Worm (Caenorhabditis elegans) whole organism, young adult: ENCODE measurements around the gene rml-3.
A peak's percentile ranks its signal among the peaks of the same experiment; 100 is the strongest.

Experiments
- B0019.2 ChIP-seq: fragments of 200-800 bp; sonication (Bioruptor generic); conservative IDR thresholded peaks from 2 replicates; pipeline ENCODE4 v1.3.6; 2022; ENCODE audit warnings: missing genetic modification reagents, missing genetic modification characterization, missing compliant biosample characterization
- B0336.3 ChIP-seq: fragments of 200-800 bp; sonication (Bioruptor generic); IDR thresholded peaks from 2 replicates; pipeline ENCODE4 v1.3.6; 2022; ENCODE audit warnings: missing genetic modification characterization, missing compliant biosample characterization
- C06A6.2 ChIP-seq: fragments of 200-800 bp; sonication (Bioruptor generic); conservative IDR thresholded peaks from 2 replicates; pipeline ENCODE4 v1.3.6; 2022; ENCODE audit warnings: missing genetic modification characterization, missing compliant biosample characterization
- F23B12.7 ChIP-seq: sonication (generic microtip); optimal IDR thresholded peaks from 2 replicates; lab custom pipeline; 2017; ENCODE audit warnings: missing genetic modification characterization, mild to moderate bottlenecking, missing compliant biosample characterization, antibody characterized with exemption, moderate library complexity; ENCODE audit not compliant: insufficient read depth
- F37B4.10 ChIP-seq: fragments of 200-800 bp; sonication (Bioruptor generic); IDR thresholded peaks from 2 replicates; pipeline ENCODE4 v1.3.6; 2022; ENCODE audit warnings: missing genetic modification characterization, missing compliant biosample characterization
- Y56A3A.18 ChIP-seq: fragments of 200-800 bp; sonication (Bioruptor generic); IDR thresholded peaks from 2 replicates; pipeline ENCODE4 v1.3.6; 2022; ENCODE audit warnings: missing genetic modification reagents, missing genetic modification characterization, missing compliant biosample characterization
- Y67H2A.10 ChIP-seq: fragments of 200-800 bp; sonication (Bioruptor generic); conservative IDR thresholded peaks from 2 replicates; pipeline ENCODE4 v1.3.6; 2022; ENCODE audit warnings: missing genetic modification reagents, missing genetic modification characterization, missing compliant biosample characterization
- ama-1 ChIP-seq, 3 experiments: fragments of 150-350 bp in 1 of 3; sonication (generic microtip) in 2 of 3; optimal IDR thresholded peaks; 2 replicates each; lab custom pipeline; 2014 to 2018; ENCODE audit warnings: missing biosample characterization in 2 of 3, missing genetic modification characterization in 2 of 3, missing genetic modification reagents in 2 of 3
- aptf-2 ChIP-seq: fragments of 200-800 bp; sonication (Bioruptor generic); conservative IDR thresholded peaks from 2 replicates; pipeline ENCODE4 v1.3.6; 2022; ENCODE audit warnings: missing genetic modification reagents, missing genetic modification characterization, missing compliant biosample characterization
- attf-6 ChIP-seq: fragments of 200-800 bp; sonication (Bioruptor generic); IDR thresholded peaks from 2 replicates; pipeline ENCODE4 v1.3.6; 2022; ENCODE audit warnings: missing genetic modification reagents, missing genetic modification characterization, missing compliant biosample characterization
- bed-2 ChIP-seq: fragments of 200-800 bp; sonication (Bioruptor generic); IDR thresholded peaks from 2 replicates; pipeline ENCODE4 v1.3.6; 2022; ENCODE audit warnings: missing genetic modification reagents, missing genetic modification characterization, missing compliant biosample characterization
- cebp-1 ChIP-seq, 2 experiments: fragments of 200-800 bp in 1 of 2; sonication (Bioruptor generic) in 1 of 2; sonication (generic microtip) in 1 of 2; IDR thresholded peaks in 1 of 2; optimal IDR thresholded peaks in 1 of 2; 2 replicates each; pipeline versions ENCODE4 v1.3.6 to Lab custom; 2017 to 2022; ENCODE audit warnings: missing compliant biosample characterization in 2 of 2, missing genetic modification characterization in 2 of 2, mild to moderate bottlenecking in 1 of 2, missing genetic modification reagents in 1 of 2, moderate library complexity in 1 of 2
- ceh-100 ChIP-seq: fragments of 200-800 bp; sonication (Bioruptor generic); IDR thresholded peaks from 2 replicates; pipeline ENCODE4 v1.3.6; 2022; ENCODE audit warnings: missing genetic modification reagents, missing genetic modification characterization, missing compliant biosample characterization
- ceh-40 ChIP-seq: fragments of 200-800 bp; sonication (Bioruptor generic); IDR thresholded peaks from 2 replicates; pipeline ENCODE4 v1.3.6; 2022; ENCODE audit warnings: missing genetic modification characterization, missing compliant biosample characterization
- ceh-91 ChIP-seq: fragments of 200-800 bp; sonication (Bioruptor generic); IDR thresholded peaks from 2 replicates; pipeline ENCODE4 v1.3.6; 2022; ENCODE audit warnings: missing genetic modification reagents, missing genetic modification characterization, missing compliant biosample characterization
- die-1 ChIP-seq: sonication (generic microtip); optimal IDR thresholded peaks from 2 replicates; lab custom pipeline; 2016; ENCODE audit warnings: missing genotype, mild to moderate bottlenecking, missing genetic modification characterization, missing compliant biosample characterization
- dox-1 ChIP-seq: fragments of 200-800 bp; sonication (Bioruptor generic); IDR thresholded peaks from 2 replicates; pipeline ENCODE4 v1.3.6; 2022; ENCODE audit warnings: missing genetic modification reagents, missing genetic modification characterization, missing compliant biosample characterization
- dpff-1 ChIP-seq: sonication (generic microtip); optimal IDR thresholded peaks from 2 replicates; lab custom pipeline; 2017; ENCODE audit warnings: mild to moderate bottlenecking, missing genetic modification characterization, missing compliant biosample characterization
- dpl-1 ChIP-seq: fragments of 150-350 bp; optimal IDR thresholded peaks from 2 replicates; lab custom pipeline; 2014; ENCODE audit warnings: missing biosample characterization, missing genetic modification reagents, missing genetic modification characterization
- egl-44 ChIP-seq: fragments of 200-800 bp; sonication (Bioruptor generic); IDR thresholded peaks from 2 replicates; pipeline ENCODE4 v1.3.6; 2022; ENCODE audit warnings: missing genetic modification reagents, missing genetic modification characterization, missing compliant biosample characterization
- egrh-3 ChIP-seq: fragments of 200-800 bp; sonication (Bioruptor generic); IDR thresholded peaks from 2 replicates; pipeline ENCODE4 v1.3.6; 2022; ENCODE audit warnings: missing genetic modification reagents, missing genetic modification characterization, missing compliant biosample characterization
- ets-4 ChIP-seq: fragments of 200-800 bp; sonication (Bioruptor generic); optimal IDR thresholded peaks from 2 replicates; lab custom pipeline; 2018; ENCODE audit warnings: mild to moderate bottlenecking, missing genetic modification characterization, missing compliant biosample characterization
- gei-17 ChIP-seq: fragments of 200-800 bp; sonication (Bioruptor generic); optimal IDR thresholded peaks from 2 replicates; lab custom pipeline; 2018; ENCODE audit warnings: mild to moderate bottlenecking, missing genetic modification characterization, missing compliant biosample characterization
- hmg-20 ChIP-seq: fragments of 200-800 bp; sonication (Bioruptor generic); IDR thresholded peaks from 2 replicates; pipeline ENCODE4 v1.3.6; 2022; ENCODE audit warnings: missing genetic modification reagents, missing genetic modification characterization, missing compliant biosample characterization
- lin-35 ChIP-seq, 3 experiments: fragments of 150-350 bp in 2 of 3; sonication (generic microtip) in 1 of 3; optimal IDR thresholded peaks; 2 replicates each; lab custom pipeline; 2014 to 2018; ENCODE audit warnings: missing biosample characterization in 3 of 3, missing genetic modification characterization in 3 of 3, missing genetic modification reagents in 3 of 3
- lin-54 ChIP-seq: fragments of 200-800 bp; sonication (Bioruptor generic); optimal IDR thresholded peaks from 2 replicates; lab custom pipeline; 2018; ENCODE audit warnings: mild to moderate bottlenecking, missing genetic modification characterization, missing compliant biosample characterization
- lsl-1 ChIP-seq: fragments of 200-800 bp; sonication (Bioruptor generic); optimal IDR thresholded peaks from 2 replicates; lab custom pipeline; 2018; ENCODE audit warnings: mild to moderate bottlenecking, missing genetic modification characterization, moderate library complexity, missing compliant biosample characterization
- madf-3 ChIP-seq: fragments of 200-800 bp; sonication (Bioruptor generic); IDR thresholded peaks from 2 replicates; pipeline ENCODE4 v1.3.6; 2022; ENCODE audit warnings: missing genetic modification reagents, missing genetic modification characterization, missing compliant biosample characterization
- madf-6 ChIP-seq: fragments of 200-800 bp; sonication (Bioruptor generic); IDR thresholded peaks from 2 replicates; pipeline ENCODE4 v1.3.6; 2022; ENCODE audit warnings: missing genetic modification reagents, missing genetic modification characterization, missing compliant biosample characterization
- mcd-1 ChIP-seq: fragments of 200-800 bp; sonication (Bioruptor generic); IDR thresholded peaks from 2 replicates; pipeline ENCODE4 v1.3.6; 2022; ENCODE audit warnings: missing genetic modification reagents, missing genetic modification characterization, missing compliant biosample characterization
- nfya-1 ChIP-seq: sonication (generic microtip); optimal IDR thresholded peaks from 2 replicates; lab custom pipeline; 2017; ENCODE audit warnings: antibody characterized with exemption, missing compliant biosample characterization, missing genetic modification characterization, borderline replicate concordance; ENCODE audit not compliant: insufficient read depth
- nfya-2 ChIP-seq: fragments of 200-800 bp; sonication (Bioruptor generic); IDR thresholded peaks from 2 replicates; pipeline ENCODE4 v1.3.6; 2022; ENCODE audit warnings: missing genetic modification reagents, missing genetic modification characterization, missing compliant biosample characterization
- nfyb-1 ChIP-seq: fragments of 200-800 bp; sonication (Bioruptor generic); IDR thresholded peaks from 2 replicates; pipeline ENCODE4 v1.3.6; 2022; ENCODE audit warnings: missing genetic modification reagents, missing genetic modification characterization, missing compliant biosample characterization
- nhr-80 ChIP-seq: sonication (generic microtip); optimal IDR thresholded peaks from 2 replicates; lab custom pipeline; 2016; ENCODE audit warnings: missing genetic modification characterization, missing compliant biosample characterization
- pha-4 ChIP-seq: fragments of 150-350 bp; sonication (generic microtip); optimal IDR thresholded peaks from 2 replicates; lab custom pipeline; 2014; ENCODE audit warnings: missing biosample characterization, missing genetic modification reagents, missing genetic modification characterization
- rec-8 ChIP-seq, 2 experiments: sonication (generic microtip); optimal IDR thresholded peaks; 2 replicates each; lab custom pipeline; 2016; ENCODE audit warnings: mild to moderate bottlenecking in 2 of 2, missing genetic modification characterization in 2 of 2, missing genetic modification reagents in 2 of 2, missing genotype in 2 of 2, missing biosample characterization in 1 of 2, missing compliant biosample characterization in 1 of 2, moderate library complexity in 1 of 2
- snpc-4 ChIP-seq, 5 experiments: fragments of 150-350 bp in 1 of 5; sonication (generic microtip) in 4 of 5; optimal IDR thresholded peaks; 2 replicates each; lab custom pipeline; 2014 to 2018; ENCODE audit warnings: missing genetic modification characterization in 5 of 5, missing biosample characterization in 3 of 5, antibody characterized with exemption in 2 of 5, mild to moderate bottlenecking in 2 of 5, missing compliant biosample characterization in 2 of 5, missing genotype in 2 of 5, moderate library complexity in 2 of 5, missing genetic modification reagents in 1 of 5
- somi-1 ChIP-seq: fragments of 200-800 bp; sonication (Bioruptor generic); optimal IDR thresholded peaks from 2 replicates; lab custom pipeline; 2018; ENCODE audit warnings: mild to moderate bottlenecking, missing genetic modification characterization, missing compliant biosample characterization
- tbp1 ChIP-seq: fragments of 200-800 bp; sonication (Bioruptor generic); optimal IDR thresholded peaks from 2 replicates; lab custom pipeline; 2018; ENCODE audit warnings: mild to moderate bottlenecking, missing genetic modification characterization, missing compliant biosample characterization
- xnd-1 ChIP-seq: sonication (generic microtip); optimal IDR thresholded peaks from 2 replicates; lab custom pipeline; 2016; ENCODE audit warnings: missing genotype, missing genetic modification reagents, missing genetic modification characterization, missing compliant biosample characterization
- zim-3 ChIP-seq: sonication (generic microtip); optimal IDR thresholded peaks from 2 replicates; lab custom pipeline; 2017; ENCODE audit warnings: mild to moderate bottlenecking, missing genetic modification characterization, moderate library complexity, missing compliant biosample characterization

The rml-3 gene

ce11 chrX:6258409-6258808 lies 19.5 kb upstream of the rml-3 start:
- TF ChIP-seq nfya-1 (tag; lab: Kevin White, UChicago) = no peak
- no peak for TF ChIP-seq pha-4 (tag; lab: Kevin White, UChicago)
- no peak for TF ChIP-seq F23B12.7 (tag; lab: Kevin White, UChicago)
- TF ChIP-seq bed-2 (GFP tag; lab: Robert Waterston, UW) = no peak
- TF ChIP-seq lsl-1 (GFP tag; lab: Kevin White, UChicago) = no peak
- no peak for TF ChIP-seq dpff-1
- no peak for TF ChIP-seq ceh-100
- TF ChIP-seq zim-3 (tag; lab: Kevin White, UChicago) = no peak

- TF ChIP-seq somi-1 (GFP tag; lab: Kevin White, UChicago) (no peak), F37B4.10 (GFP tag; lab: Robert Waterston, UW) (no peak), ceh-40 (GFP tag; lab: Robert Waterston, UW) (no peak), gei-17 (GFP tag; lab: Kevin White, UChicago) (no peak), B0336.3 (GFP tag; lab: Robert Waterston, UW) (no peak), Y56A3A.18 (GFP tag; lab: Robert Waterston, UW) (no peak), ceh-91 (GFP tag; lab: Robert Waterston, UW) (no peak), rec-8 (tag; optimal IDR thresholded peaks at IDR 0.05; lab: Kevin White, UChicago) (no peak)
Observed at ce11 chrX:6256969-6257368, 18.1 kb upstream of the rml-3 start.

- TF ChIP-seq cebp-1 (GFP tag; IDR thresholded peaks at IDR 0.05; lab: Robert Waterston, UW) (no peak), cebp-1 (tag; optimal IDR thresholded peaks at IDR 0.05; lab: Kevin White, UChicago) (peak; percentile 25), dox-1 (0 out of 2 replicates have a peak, but pooled peaks have one; percentile 4), nfyb-1 (peak; percentile 52), egrh-3 (GFP tag; lab: Robert Waterston, UW) (no peak), madf-3 (GFP tag; lab: Robert Waterston, UW) (0 out of 2 replicates have a peak, but pooled peaks have one; percentile 15), Y56A3A.18 (GFP tag; lab: Robert Waterston, UW) (no peak), hmg-20 (GFP tag; lab: Robert Waterston, UW) (no peak), egl-44 (GFP tag; lab: Robert Waterston, UW) (0 out of 2 replicates have a peak, but pooled peaks have one; percentile 8), ama-1 (optimal IDR thresholded peaks at IDR 0.05; lab: Kevin White, UChicago) (peak; percentile 65), ama-1 (GFP tag; optimal IDR thresholded peaks at IDR 0.05; lab: Kevin White, UChicago) (no peak), nhr-80 (peak; percentile 50), mcd-1 (GFP tag; lab: Robert Waterston, UW) (no peak), pha-4 (tag; lab: Kevin White, UChicago) (no peak), lin-35 (GFP tag; optimal IDR thresholded peaks at IDR 0.05; lab: Kevin White, UChicago) (no peak)
- TF ChIP-seq, all 124 proteins: peak for 7
Observed at ce11 chrX:6256430-6256829, 17.6 kb upstream of the rml-3 start.

- no peak for TF ChIP-seq Y67H2A.10
- TF ChIP-seq lin-54 = peak; percentile 38
- no peak for TF ChIP-seq zim-3 (tag; lab: Kevin White, UChicago)
- peak; percentile 31; the same call in 1 of the 2 replicates for TF ChIP-seq C06A6.2
- TF ChIP-seq hmg-20 (GFP tag; lab: Robert Waterston, UW) = no peak
- TF ChIP-seq attf-6 (GFP tag; lab: Robert Waterston, UW) = no peak
- TF ChIP-seq die-1 (tag; lab: Kevin White, UChicago) = no peak
- no peak for TF ChIP-seq aptf-2
- TF ChIP-seq tbp1 (GFP tag; lab: Kevin White, UChicago) = peak; percentile 61
- peak; percentile 47; the same call in 1 of the 2 replicates for TF ChIP-seq mcd-1 (GFP tag; lab: Robert Waterston, UW)
- TF ChIP-seq ceh-100 = no peak; the same call in 1 of the 2 replicates
- TF ChIP-seq bed-2 (GFP tag; lab: Robert Waterston, UW) = no peak
- TF ChIP-seq B0019.2 (GFP tag; lab: Robert Waterston, UW) = no peak
- no peak for TF ChIP-seq xnd-1
- TF ChIP-seq dpl-1 (GFP tag; lab: Kevin White, UChicago) = no peak
- TF ChIP-seq snpc-4 (GFP tag; optimal IDR thresholded peaks at IDR 0.05; lab: Kevin White, UChicago) = no peak
- TF ChIP-seq snpc-4 (tag; optimal IDR thresholded peaks at IDR 0.05; lab: Kevin White, UChicago) = peak in 3 of 4 experiments; percentile 16 to 36 (median 36)
- no peak for TF ChIP-seq nfya-2 (GFP tag; lab: Robert Waterston, UW)
- no peak for TF ChIP-seq madf-3 (GFP tag; lab: Robert Waterston, UW)
- TF ChIP-seq lsl-1 (GFP tag; lab: Kevin White, UChicago) = no peak
- peak; percentile 46 for TF ChIP-seq ets-4
- peak; percentile 38 for TF ChIP-seq madf-6 (GFP tag; lab: Robert Waterston, UW)
Observed at ce11 chrX:6255561-6255960, 16.7 kb upstream of the rml-3 start.
